Fruit fly (Drosophila melanogaster) whole organism, prepupa: ENCODE results near the gene CG43082.

Experiments used
- Blimp-1 ChIP-seq: fragments of 200-800 bp; sonication (Bioruptor generic); optimal IDR thresholded peaks from 3 replicates; lab custom pipeline; 2017; ENCODE audit warnings: missing biosample characterization, missing genetic modification characterization, mild to moderate bottlenecking, moderate library complexity, missing genetic modification reagents
- CG10669 ChIP-seq: fragments of 200-800 bp; sonication (Bioruptor generic); optimal IDR thresholded peaks from 3 replicates; lab custom pipeline; 2018; ENCODE audit warnings: missing biosample characterization, mild to moderate bottlenecking, missing genetic modification characterization, moderate library complexity
- CG11294 ChIP-seq: fragments of 200-800 bp; sonication (Bioruptor generic); IDR thresholded peaks from 2 replicates; pipeline ENCODE4 v1.3.6; 2022; ENCODE audit warnings: missing biosample characterization, missing genetic modification characterization
- CG11902 ChIP-seq: fragments of 200-800 bp; sonication (Bioruptor generic); optimal IDR thresholded peaks from 3 replicates; lab custom pipeline; 2016; ENCODE audit warnings: missing biosample characterization, missing genetic modification characterization
- CG15336 ChIP-seq: fragments of 200-800 bp; sonication (Bioruptor generic); IDR thresholded peaks from 2 replicates; pipeline ENCODE4 v1.3.6; 2022; ENCODE audit warnings: missing biosample characterization, missing genetic modification characterization
- CG1621 ChIP-seq: fragments of 200-800 bp; sonication (Bioruptor generic); optimal IDR thresholded peaks from 3 replicates; lab custom pipeline; 2018; ENCODE audit warnings: missing biosample characterization, mild to moderate bottlenecking, missing genetic modification characterization
- CG16779 ChIP-seq: fragments of 200-800 bp; sonication (Bioruptor generic); optimal IDR thresholded peaks from 3 replicates; lab custom pipeline; 2017; ENCODE audit warnings: missing biosample characterization, mild to moderate bottlenecking, missing genetic modification characterization
- CG3032 ChIP-seq: fragments of 200-800 bp; optimal IDR thresholded peaks from 2 replicates; lab custom pipeline; 2019; ENCODE audit warnings: missing biosample characterization, mild to moderate bottlenecking, missing genetic modification characterization, moderate library complexity
- CG34406 ChIP-seq: fragments of 200-800 bp; sonication (Bioruptor generic); optimal IDR thresholded peaks from 3 replicates; lab custom pipeline; 2016; ENCODE audit warnings: missing biosample characterization, missing genetic modification characterization
- CG3919 ChIP-seq: fragments of 200-800 bp; sonication (Bioruptor generic); optimal IDR thresholded peaks from 3 replicates; lab custom pipeline; 2016; ENCODE audit warnings: missing biosample characterization, missing genetic modification characterization
- CG4318 ChIP-seq: fragments of 200-800 bp; sonication (Bioruptor generic); optimal IDR thresholded peaks from 3 replicates; lab custom pipeline; 2017; ENCODE audit warnings: missing biosample characterization, mild to moderate bottlenecking, missing genetic modification characterization
- CG6163 ChIP-seq: fragments of 200-800 bp; sonication (Bioruptor generic); IDR thresholded peaks from 3 replicates; pipeline ENCODE4 v1.3.6; 2022; ENCODE audit warnings: missing biosample characterization, missing genetic modification characterization
- CG6276 ChIP-seq: fragments of 200-800 bp; sonication (Bioruptor generic); optimal IDR thresholded peaks from 2 replicates; lab custom pipeline; 2017; ENCODE audit warnings: missing biosample characterization, mild to moderate bottlenecking, missing genetic modification characterization
- CG6792 ChIP-seq: fragments of 200-800 bp; sonication (Bioruptor generic); optimal IDR thresholded peaks from 3 replicates; lab custom pipeline; 2016; ENCODE audit warnings: missing biosample characterization, missing genetic modification characterization
- CG6808 ChIP-seq: fragments of 200-800 bp; sonication (Bioruptor generic); optimal IDR thresholded peaks from 3 replicates; lab custom pipeline; 2017; ENCODE audit warnings: missing biosample characterization, missing genetic modification characterization, mild to moderate bottlenecking, moderate library complexity, missing genetic modification reagents
- CG7368 ChIP-seq: fragments of 200-800 bp; sonication (Bioruptor generic); optimal IDR thresholded peaks from 3 replicates; lab custom pipeline; 2016; ENCODE audit warnings: missing biosample characterization, missing genetic modification characterization
- CG8319 ChIP-seq: fragments of 200-800 bp; sonication (Bioruptor generic); optimal IDR thresholded peaks from 3 replicates; lab custom pipeline; 2016; ENCODE audit warnings: missing biosample characterization, missing genetic modification characterization
- CG8632 ChIP-seq: fragments of 200-800 bp; sonication (Bioruptor generic); optimal IDR thresholded peaks from 3 replicates; lab custom pipeline; 2016; ENCODE audit warnings: missing biosample characterization, missing genetic modification characterization
- CG9139 ChIP-seq: fragments of 200-800 bp; sonication (Bioruptor generic); optimal IDR thresholded peaks from 3 replicates; lab custom pipeline; 2017; ENCODE audit warnings: missing biosample characterization, mild to moderate bottlenecking, missing genetic modification characterization
- Eip75B ChIP-seq: fragments of 200-800 bp; sonication (Bioruptor generic); optimal IDR thresholded peaks from 3 replicates; lab custom pipeline; 2016; ENCODE audit warnings: missing biosample characterization, missing genetic modification characterization
- Eip78C ChIP-seq: fragments of 200-800 bp; sonication (Bioruptor generic); peaks from one replicate; lab custom pipeline; 2016; ENCODE audit warnings: missing biosample characterization, missing genetic modification characterization
- Ets21C ChIP-seq: fragments of 200-800 bp; sonication (Bioruptor generic); optimal IDR thresholded peaks from 3 replicates; lab custom pipeline; 2016; ENCODE audit warnings: missing biosample characterization, missing genetic modification characterization
- Ets96B ChIP-seq: fragments of 200-800 bp; optimal IDR thresholded peaks from 2 replicates; lab custom pipeline; 2019; ENCODE audit warnings: missing biosample characterization, mild to moderate bottlenecking, missing genetic modification characterization, moderate library complexity
- Gug ChIP-seq: fragments of 200-800 bp; sonication (Bioruptor generic); IDR thresholded peaks from 2 replicates; pipeline ENCODE4 v1.3.6; 2022; ENCODE audit warnings: missing biosample characterization, missing genetic modification characterization
- Hr38 ChIP-seq: sonication (Bioruptor generic); optimal IDR thresholded peaks from 2 replicates; lab custom pipeline; 2016; ENCODE audit warnings: missing biosample characterization, missing genetic modification characterization
- Hr39 ChIP-seq: fragments of 200-800 bp; sonication (Bioruptor generic); optimal IDR thresholded peaks from 2 replicates; lab custom pipeline; 2016; ENCODE audit warnings: missing biosample characterization, missing genetic modification characterization
- Hr4 ChIP-seq: fragments of 200-800 bp; sonication (Bioruptor generic); optimal IDR thresholded peaks from 3 replicates; lab custom pipeline; 2016; ENCODE audit warnings: missing biosample characterization, missing genetic modification characterization
- Lpt ChIP-seq: fragments of 200-800 bp; sonication (Bioruptor generic); optimal IDR thresholded peaks from 3 replicates; lab custom pipeline; 2016; ENCODE audit warnings: missing biosample characterization, missing genetic modification characterization
- Met ChIP-seq: fragments of 200-800 bp; sonication (Bioruptor generic); optimal IDR thresholded peaks from 3 replicates; lab custom pipeline; 2016; ENCODE audit warnings: missing biosample characterization, missing genetic modification characterization
- OdsH ChIP-seq: fragments of 200-800 bp; sonication (Bioruptor generic); optimal IDR thresholded peaks from 3 replicates; lab custom pipeline; 2016; ENCODE audit warnings: missing biosample characterization, missing genetic modification characterization
- Smox ChIP-seq: fragments of 200-800 bp; sonication (Bioruptor generic); optimal IDR thresholded peaks from 3 replicates; lab custom pipeline; 2016; ENCODE audit warnings: missing biosample characterization, missing genetic modification characterization
- Sox102F ChIP-seq: fragments of 200-800 bp; sonication (Bioruptor generic); optimal IDR thresholded peaks from 2 replicates; lab custom pipeline; 2016; ENCODE audit warnings: missing biosample characterization, mild to moderate bottlenecking, missing genetic modification characterization
- Sox14 ChIP-seq: fragments of 200-800 bp; sonication (Bioruptor generic); optimal IDR thresholded peaks from 3 replicates; lab custom pipeline; 2016; ENCODE audit warnings: missing biosample characterization, missing genetic modification characterization
- achi ChIP-seq: fragments of 200-800 bp; sonication (Bioruptor generic); optimal IDR thresholded peaks from 3 replicates; lab custom pipeline; 2016; ENCODE audit warnings: missing biosample characterization, missing genetic modification characterization
- cyc ChIP-seq: fragments of 200-800 bp; sonication (Bioruptor generic); optimal IDR thresholded peaks from 3 replicates; lab custom pipeline; 2016; ENCODE audit warnings: missing biosample characterization, missing genetic modification characterization
- dac ChIP-seq: fragments of 200-800 bp; sonication (Bioruptor generic); optimal IDR thresholded peaks from 2 replicates; lab custom pipeline; 2017; ENCODE audit warnings: missing biosample characterization, mild to moderate bottlenecking, missing genetic modification characterization
- dsx ChIP-seq: fragments of 200-800 bp; optimal IDR thresholded peaks from 3 replicates; lab custom pipeline; 2019; ENCODE audit warnings: missing biosample characterization, mild to moderate bottlenecking, missing genetic modification characterization, moderate library complexity; ENCODE audit not compliant: poor library complexity, severe bottlenecking
- fd59A ChIP-seq: fragments of 200-800 bp; sonication (Bioruptor generic); optimal IDR thresholded peaks from 2 replicates; lab custom pipeline; 2017; ENCODE audit warnings: missing biosample characterization, mild to moderate bottlenecking, missing genetic modification characterization, missing genetic modification reagents
- fd85E ChIP-seq: fragments of 200-800 bp; sonication (Bioruptor generic); optimal IDR thresholded peaks from 3 replicates; lab custom pipeline; 2016; ENCODE audit warnings: missing biosample characterization, missing genetic modification characterization
- fkh ChIP-seq: fragments of 200-800 bp; sonication (Bioruptor generic); optimal IDR thresholded peaks from 3 replicates; lab custom pipeline; 2017; ENCODE audit warnings: missing biosample characterization, mild to moderate bottlenecking, missing genetic modification characterization, moderate library complexity
- lz ChIP-seq: fragments of 200-800 bp; sonication (Bioruptor generic); optimal IDR thresholded peaks from 3 replicates; lab custom pipeline; 2016; ENCODE audit warnings: missing biosample characterization, missing genetic modification characterization
- net ChIP-seq: fragments of 200-800 bp; sonication (Bioruptor generic); optimal IDR thresholded peaks from 3 replicates; lab custom pipeline; 2016; ENCODE audit warnings: missing biosample characterization, missing genetic modification characterization
- pdm3 ChIP-seq: fragments of 200-800 bp; sonication (Bioruptor generic); optimal IDR thresholded peaks from 3 replicates; lab custom pipeline; 2016; ENCODE audit warnings: missing biosample characterization, missing genetic modification characterization
- spab ChIP-seq: fragments of 200-800 bp; sonication (Bioruptor generic); optimal IDR thresholded peaks from 2 replicates; lab custom pipeline; 2017; ENCODE audit warnings: missing biosample characterization, mild to moderate bottlenecking, missing genetic modification characterization, missing genetic modification reagents
- ss ChIP-seq, 2 experiments: fragments of 200-800 bp; sonication (Bioruptor generic); optimal IDR thresholded peaks; 2 replicates in 1 of 2; 3 replicates in 1 of 2; lab custom pipeline; 2017 to 2018; ENCODE audit warnings: mild to moderate bottlenecking in 2 of 2, missing biosample characterization in 2 of 2, missing genetic modification characterization in 2 of 2, moderate library complexity in 1 of 2
- vri ChIP-seq: fragments of 200-800 bp; sonication (Bioruptor generic); optimal IDR thresholded peaks from 3 replicates; lab custom pipeline; 2016; ENCODE audit warnings: missing biosample characterization, mild to moderate bottlenecking, missing genetic modification characterization

CG43082 gene

DNA sequence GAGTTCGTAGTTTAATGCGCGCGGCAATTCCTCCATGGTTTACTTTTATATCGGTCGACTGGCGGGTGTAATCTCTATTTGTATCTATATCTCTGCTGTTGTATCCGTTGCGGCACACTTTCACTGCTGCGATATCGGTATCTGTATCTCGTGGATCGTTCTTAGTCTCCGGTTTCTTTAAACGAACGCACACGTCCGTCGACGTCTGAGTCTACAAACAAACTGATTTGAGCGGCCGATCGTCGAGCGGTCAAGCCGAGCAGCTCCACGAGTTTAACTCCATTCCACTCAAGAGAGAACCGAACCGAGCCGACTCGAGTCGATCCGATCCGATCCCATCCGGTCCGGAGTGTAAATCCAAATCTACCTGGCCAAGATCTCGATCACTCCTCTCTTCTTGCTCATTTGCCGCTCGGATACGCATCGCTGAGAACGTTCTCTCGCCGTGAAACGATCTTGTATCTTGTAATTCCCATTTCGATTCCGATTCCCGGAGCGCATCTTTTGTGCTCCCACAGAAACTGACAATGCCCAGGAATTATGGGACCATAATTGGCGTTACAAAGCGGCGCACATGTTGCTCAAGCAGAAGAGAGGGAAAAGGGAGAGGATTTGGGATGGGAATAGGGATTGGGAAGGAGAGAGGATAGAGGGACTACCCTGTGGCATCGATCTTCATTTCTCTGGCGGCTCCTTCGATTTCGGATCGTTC, 38.1 kb downstream of the CG43082 start, which contains the start of gene comm2 (continued):
- TF ChIP-seq Eip78C (no peak), OdsH (no peak), ss (GFP tag; optimal IDR thresholded peaks at IDR 0.05; lab: Kevin White, UChicago) (peak in 1 of 2 experiments; percentile 15), Lpt (GFP tag; lab: Kevin White, UChicago) (no peak), Gug (GFP tag; lab: Robert Waterston, UW) (no peak), CG7368 (GFP tag; lab: Kevin White, UChicago) (no peak), Hr39 (GFP tag; lab: Kevin White, UChicago) (no peak), vri (GFP tag; lab: Kevin White, UChicago) (no peak), Met (GFP tag; lab: Kevin White, UChicago) (no peak), achi (peak; percentile 9), Eip75B (GFP tag; lab: Kevin White, UChicago) (no peak), Blimp-1 (peak; percentile 39)
- TF ChIP-seq, all 60 proteins: peak for 10

- TF ChIP-seq fd59A (peak; percentile 76), CG16779 (no peak), fd85E (GFP tag; lab: Kevin White, UChicago) (no peak), CG6276 (GFP tag; lab: Kevin White, UChicago) (no peak), CG3919 (GFP tag; lab: Kevin White, UChicago) (peak; percentile 59), ss (GFP tag; optimal IDR thresholded peaks at IDR 0.05; lab: Kevin White, UChicago) (peak; percentile 35 to 55), CG3032 (tag; lab: Kevin White, UChicago) (peak; percentile 74), CG6163 (GFP tag; lab: Robert Waterston, UW) (peak; percentile 34; the same call in 1 of the 3 replicates), CG4318 (peak; percentile 5), Ets21C (GFP tag; lab: Kevin White, UChicago) (peak; percentile 62), Met (GFP tag; lab: Kevin White, UChicago) (peak; percentile 49), CG11902 (GFP tag; lab: Kevin White, UChicago) (peak; percentile 39), Hr4 (GFP tag; lab: Kevin White, UChicago) (no peak), CG8319 (GFP tag; lab: Kevin White, UChicago) (peak; percentile 49), CG15336 (GFP tag; lab: Robert Waterston, UW) (0 out of 2 replicates have a peak, but pooled peaks have one; percentile 10), CG11294 (GFP tag; lab: Robert Waterston, UW) (no peak), Blimp-1 (peak; percentile 61), OdsH (peak; percentile 80), CG9139 (peak; percentile 33), Smox (peak; percentile 89), net (GFP tag; lab: Kevin White, UChicago) (peak; percentile 62), spab (GFP tag; lab: Kevin White, UChicago) (peak; percentile 66), CG34406 (GFP tag; lab: Kevin White, UChicago) (peak; percentile 77), Hr38 (GFP tag; lab: Kevin White, UChicago) (no peak), Ets96B (tag; lab: Kevin White, UChicago) (peak; percentile 85), CG10669 (GFP tag; lab: Kevin White, UChicago) (peak; percentile 41), dsx (GFP tag; lab: Kevin White, UChicago) (peak; percentile 59), vri (GFP tag; lab: Kevin White, UChicago) (peak; percentile 23), Hr39 (GFP tag; lab: Kevin White, UChicago) (peak; percentile 76), lz (GFP tag; lab: Kevin White, UChicago) (peak; percentile 74), CG8632 (GFP tag; lab: Kevin White, UChicago) (peak; percentile 80), CG1621 (tag; lab: Kevin White, UChicago) (no peak), Eip78C (peak; percentile 97), Sox102F (GFP tag; lab: Kevin White, UChicago) (peak; percentile 69), pdm3 (GFP tag; lab: Kevin White, UChicago) (peak; percentile 75), CG7368 (GFP tag; lab: Kevin White, UChicago) (no peak), CG6792 (GFP tag; lab: Kevin White, UChicago) (peak; percentile 72), Sox14 (peak; percentile 81), cyc (GFP tag; lab: Kevin White, UChicago) (peak; percentile 75), Eip75B (GFP tag; lab: Kevin White, UChicago) (peak; percentile 73), CG6808 (GFP tag; lab: Kevin White, UChicago) (peak; percentile 79), dac (GFP tag; lab: Kevin White, UChicago) (no peak), fkh (GFP tag; lab: Kevin White, UChicago) (no peak)
Measured at dm6 chr3L:15700338-15700966, 38.8 kb downstream of the CG43082 start.
